Fruit fly (Drosophila melanogaster) whole organism, pupa: Measurements from ENCODE around the gene CG10809.

Experiments
- CG10348 ChIP-seq: fragments of 200-800 bp; sonication (Bioruptor generic); IDR thresholded peaks from 2 replicates; pipeline ENCODE4 v1.3.6; 2022; ENCODE audit warnings: missing biosample characterization, missing genetic modification characterization
- CG12605 ChIP-seq: fragments of 200-800 bp; sonication (Bioruptor generic); IDR thresholded peaks from 2 replicates; pipeline ENCODE4 v1.3.6; 2022; ENCODE audit warnings: missing biosample characterization, missing genetic modification characterization
- CG13204 ChIP-seq: fragments of 200-800 bp; sonication (Bioruptor generic); optimal IDR thresholded peaks from 2 replicates; lab custom pipeline; 2018; ENCODE audit warnings: missing biosample characterization, mild to moderate bottlenecking, missing genetic modification characterization, moderate library complexity
- CG14655 ChIP-seq: fragments of 200-800 bp; sonication (Bioruptor generic); optimal IDR thresholded peaks from 3 replicates; lab custom pipeline; 2017; ENCODE audit warnings: mild to moderate bottlenecking, missing biosample characterization, missing genetic modification reagents, missing genetic modification characterization
- CG15710 ChIP-seq: fragments of 200-800 bp; sonication (Bioruptor generic); optimal IDR thresholded peaks from 2 replicates; lab custom pipeline; 2018; ENCODE audit warnings: missing biosample characterization, mild to moderate bottlenecking, missing genetic modification characterization, moderate library complexity
- CG17806 ChIP-seq: fragments of 200-800 bp; sonication (Bioruptor generic); optimal IDR thresholded peaks from 2 replicates; lab custom pipeline; 2018; ENCODE audit warnings: missing biosample characterization, mild to moderate bottlenecking, missing genetic modification characterization, moderate library complexity
- CG32121 ChIP-seq: fragments of 200-800 bp; sonication (Bioruptor generic); IDR thresholded peaks from 2 replicates; pipeline ENCODE4 v1.3.6; 2022; ENCODE audit warnings: missing biosample characterization, missing genetic modification characterization
- CG34367 ChIP-seq: fragments of 200-800 bp; sonication (Bioruptor generic); optimal IDR thresholded peaks from 2 replicates; lab custom pipeline; 2018; ENCODE audit warnings: missing biosample characterization, mild to moderate bottlenecking, missing genetic modification characterization
- CG4496 ChIP-seq: fragments of 200-800 bp; sonication (Bioruptor generic); IDR thresholded peaks from 3 replicates; pipeline ENCODE4 v1.3.6; 2022; ENCODE audit warnings: missing biosample characterization, missing genetic modification characterization
- CG8159 ChIP-seq: fragments of 200-800 bp; sonication (Bioruptor generic); optimal IDR thresholded peaks from 3 replicates; lab custom pipeline; 2018; ENCODE audit warnings: missing biosample characterization, mild to moderate bottlenecking, missing genetic modification characterization, moderate library complexity
- CG8301 ChIP-seq: fragments of 200-800 bp; sonication (Bioruptor generic); optimal IDR thresholded peaks from 2 replicates; lab custom pipeline; 2018; ENCODE audit warnings: missing biosample characterization, mild to moderate bottlenecking, missing genetic modification characterization
- CG9948 ChIP-seq: fragments of 200-800 bp; sonication (Bioruptor generic); optimal IDR thresholded peaks from 2 replicates; lab custom pipeline; 2018; ENCODE audit warnings: missing biosample characterization, mild to moderate bottlenecking, missing genetic modification characterization, moderate library complexity
- D1 ChIP-seq: fragments of 200-800 bp; sonication (Bioruptor generic); optimal IDR thresholded peaks from 2 replicates; lab custom pipeline; 2018; ENCODE audit warnings: missing biosample characterization, mild to moderate bottlenecking, missing genetic modification characterization, moderate library complexity
- EcR ChIP-seq: fragments of 200-800 bp; sonication (Bioruptor generic); optimal IDR thresholded peaks from 3 replicates; lab custom pipeline; 2019; ENCODE audit warnings: missing biosample characterization, missing genetic modification characterization, mild to moderate bottlenecking, moderate library complexity, missing genetic modification reagents
- Ets98B ChIP-seq: fragments of 200-800 bp; sonication (Bioruptor generic); IDR thresholded peaks from 2 replicates; pipeline ENCODE4 v1.3.6; 2022; ENCODE audit warnings: missing biosample characterization, missing genetic modification characterization
- Pif1A ChIP-seq: fragments of 200-800 bp; sonication (Bioruptor generic); optimal IDR thresholded peaks from 3 replicates; lab custom pipeline; 2016; ENCODE audit warnings: missing biosample characterization, missing genetic modification characterization
- Pif1B ChIP-seq: fragments of 200-800 bp; sonication (Bioruptor generic); optimal IDR thresholded peaks from 3 replicates; lab custom pipeline; 2016; ENCODE audit warnings: missing biosample characterization, missing genetic modification characterization
- Snoo ChIP-seq: fragments of 200-800 bp; sonication (Bioruptor generic); optimal IDR thresholded peaks from 3 replicates; lab custom pipeline; 2017; ENCODE audit warnings: missing biosample characterization, mild to moderate bottlenecking, missing genetic modification characterization, inconsistent platforms
- fd96Ca ChIP-seq: fragments of 200-800 bp; sonication (Bioruptor generic); IDR thresholded peaks from 3 replicates; pipeline ENCODE4 v1.3.6; 2022; ENCODE audit warnings: missing biosample characterization, missing genetic modification characterization
- gl ChIP-seq: fragments of 200-800 bp; sonication (Bioruptor generic); optimal IDR thresholded peaks from 2 replicates; lab custom pipeline; 2018; ENCODE audit warnings: missing biosample characterization, mild to moderate bottlenecking, missing genetic modification characterization
- rn ChIP-seq: fragments of 200-800 bp; sonication (Bioruptor generic); IDR thresholded peaks from 2 replicates; pipeline ENCODE4 v1.3.6; 2022; ENCODE audit warnings: missing biosample characterization, missing genetic modification characterization

CG10809 gene

DNA sequence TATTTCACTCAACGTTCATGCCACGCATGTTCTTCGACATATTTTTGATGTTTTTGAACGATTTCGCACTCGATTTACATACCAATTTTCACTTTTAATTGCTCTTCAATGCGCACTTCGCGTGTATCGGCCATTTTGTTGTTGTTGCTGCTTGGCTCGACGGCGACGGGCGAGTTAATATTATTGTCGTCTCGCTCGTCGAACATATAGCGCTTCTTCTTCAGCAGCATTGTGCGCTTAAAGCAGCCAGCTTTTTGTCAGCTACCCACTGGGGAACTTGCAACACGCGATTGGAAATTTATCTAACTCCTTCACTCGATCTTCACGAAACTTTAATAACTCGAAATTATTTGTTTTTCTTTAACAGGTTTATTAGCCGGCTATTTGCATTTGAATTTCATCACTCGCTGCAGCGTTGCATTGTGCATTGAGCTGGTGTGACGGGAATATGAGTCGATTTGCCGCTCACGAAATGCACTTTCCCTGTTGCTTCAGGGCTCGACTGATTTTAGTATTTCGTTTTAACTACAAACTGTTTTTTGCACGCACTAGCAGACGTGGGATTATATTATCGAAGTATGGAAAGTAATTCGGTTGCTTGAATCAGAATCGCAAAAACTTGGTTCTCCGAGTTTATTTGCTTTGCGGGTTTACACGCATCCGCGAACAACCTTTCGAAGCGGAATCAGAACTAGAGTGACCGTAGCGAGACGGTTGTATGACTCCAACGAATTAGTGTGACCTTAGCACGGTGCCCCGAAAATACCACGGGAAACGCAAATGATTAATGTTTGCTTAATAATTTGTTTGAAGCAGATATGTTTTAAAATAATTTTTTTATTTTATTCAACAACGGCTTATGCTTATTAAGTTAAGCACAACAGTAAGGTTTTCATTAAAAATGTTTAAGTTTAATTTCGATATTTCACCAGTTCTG is 4.8 kb downstream of the CG10809 start, which contains the start of gene RasGAP1:
RasGAP1 (minus strand) TSS at position 703 of the 937 bp plus-strand sequence.
- TF ChIP-seq CG13204 (GFP tag; lab: Kevin White, UChicago) (no peak), CG4496 (GFP tag; lab: Robert Waterston, UW) (0 out of 3 replicates have a peak, but pooled peaks have one; percentile 5), CG15710 (no peak)

DNA sequence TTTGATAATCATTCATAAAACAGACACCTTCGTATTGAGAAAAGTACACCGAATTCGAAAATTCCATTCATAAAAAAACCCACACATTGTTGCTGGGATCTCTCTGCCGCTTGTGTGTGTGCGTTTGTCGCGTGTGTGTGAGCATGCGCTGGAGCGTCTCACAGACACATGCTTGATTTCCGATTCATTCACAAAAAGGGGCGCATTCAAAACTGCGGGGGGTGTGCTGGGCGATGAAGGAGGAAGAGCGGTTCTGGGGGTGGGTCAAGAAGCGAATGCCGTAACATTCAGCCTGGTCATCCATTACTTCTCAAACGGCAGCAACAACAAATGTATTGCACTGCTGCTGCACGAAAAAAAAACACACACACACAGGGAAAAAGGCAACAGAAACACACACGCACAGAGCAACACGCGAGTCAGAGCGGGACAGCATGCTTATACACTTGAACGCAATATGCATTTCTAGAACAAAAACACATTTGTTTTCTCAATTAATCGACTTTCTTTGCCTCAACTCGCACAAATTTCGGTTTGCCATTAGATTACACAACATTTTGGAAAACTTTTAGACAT is 5.7 kb downstream of the CG10809 start:
- no peak for TF ChIP-seq Pif1A (GFP tag; lab: Kevin White, UChicago)
- TF ChIP-seq rn (GFP tag; lab: Robert Waterston, UW), result 0 out of 2 replicates have a peak, but pooled peaks have one; percentile 4
- TF ChIP-seq EcR, result peak; percentile 56
- no peak for TF ChIP-seq CG9948 (tag; lab: Kevin White, UChicago)
- TF ChIP-seq CG10348 (GFP tag; lab: Robert Waterston, UW), result no peak
- peak; percentile 53 for TF ChIP-seq CG32121 (GFP tag; lab: Robert Waterston, UW)
- no peak for TF ChIP-seq CG8301 (tag; lab: Kevin White, UChicago)
- TF ChIP-seq CG4496 (GFP tag; lab: Robert Waterston, UW), result 0 out of 3 replicates have a peak, but pooled peaks have one; percentile 25
- peak; percentile 69 for TF ChIP-seq fd96Ca
- TF ChIP-seq Ets98B (GFP tag; lab: Robert Waterston, UW), result peak; percentile 48
- peak; percentile 34 for TF ChIP-seq Pif1B (GFP tag; lab: Kevin White, UChicago)
- peak; percentile 57; the same call in 1 of the 2 replicates for TF ChIP-seq CG12605 (GFP tag; lab: Robert Waterston, UW)
- TF ChIP-seq gl (tag; lab: Kevin White, UChicago), result peak; percentile 10
- TF ChIP-seq CG14655 (GFP tag; lab: Kevin White, UChicago), result peak; percentile 8

DNA sequence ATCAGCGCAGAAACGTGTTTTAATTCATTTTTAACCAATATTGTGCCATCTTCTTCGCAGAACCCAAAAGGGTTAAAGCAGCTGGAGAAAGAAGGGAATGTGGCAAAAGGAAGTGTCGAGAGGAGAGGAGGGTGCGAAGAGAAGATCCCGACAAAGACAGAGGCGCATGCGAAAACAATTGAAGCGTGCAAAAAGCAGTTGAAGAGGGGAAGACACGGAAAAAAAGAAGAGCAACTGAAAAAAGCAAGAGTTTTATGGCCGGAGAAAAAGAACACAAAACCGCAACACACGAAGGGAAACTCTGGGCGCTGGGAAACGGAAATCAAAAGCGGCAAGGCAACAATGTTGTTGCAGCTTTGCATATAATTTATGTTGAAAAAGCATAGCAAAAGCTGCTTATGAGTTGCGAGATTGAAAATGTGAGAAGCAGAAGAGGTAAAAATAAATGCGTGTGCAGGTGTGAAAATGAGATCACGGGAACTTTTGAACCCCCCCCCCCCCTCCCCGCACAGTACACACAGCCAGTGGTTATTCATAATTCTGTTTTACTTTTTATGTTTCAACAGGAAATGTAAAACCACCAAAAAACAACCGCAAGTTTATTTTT is 6.4 kb downstream of the CG10809 start:
- TF ChIP-seq Ets98B (GFP tag; lab: Robert Waterston, UW) (no peak), CG32121 (GFP tag; lab: Robert Waterston, UW) (no peak), CG8159 (tag; lab: Kevin White, UChicago) (peak; percentile 17), CG14655 (GFP tag; lab: Kevin White, UChicago) (peak; percentile 28), CG4496 (GFP tag; lab: Robert Waterston, UW) (0 out of 3 replicates have a peak, but pooled peaks have one; percentile 31), CG17806 (tag; lab: Kevin White, UChicago) (no peak), Pif1B (GFP tag; lab: Kevin White, UChicago) (no peak), gl (tag; lab: Kevin White, UChicago) (peak; percentile 25), CG13204 (GFP tag; lab: Kevin White, UChicago) (peak; percentile 77), Pif1A (GFP tag; lab: Kevin White, UChicago) (peak; percentile 5), CG15710 (peak; percentile 62), fd96Ca (no peak), CG8301 (tag; lab: Kevin White, UChicago) (no peak), rn (GFP tag; lab: Robert Waterston, UW) (no peak), CG12605 (GFP tag; lab: Robert Waterston, UW) (0 out of 2 replicates have a peak, but pooled peaks have one; percentile 14), D1 (tag; lab: Kevin White, UChicago) (no peak), CG9948 (tag; lab: Kevin White, UChicago) (no peak), CG34367 (tag; lab: Kevin White, UChicago) (peak; percentile 61), CG10348 (GFP tag; lab: Robert Waterston, UW) (no peak), Snoo (tag; lab: Kevin White, UChicago) (no peak), EcR (no peak)

DNA sequence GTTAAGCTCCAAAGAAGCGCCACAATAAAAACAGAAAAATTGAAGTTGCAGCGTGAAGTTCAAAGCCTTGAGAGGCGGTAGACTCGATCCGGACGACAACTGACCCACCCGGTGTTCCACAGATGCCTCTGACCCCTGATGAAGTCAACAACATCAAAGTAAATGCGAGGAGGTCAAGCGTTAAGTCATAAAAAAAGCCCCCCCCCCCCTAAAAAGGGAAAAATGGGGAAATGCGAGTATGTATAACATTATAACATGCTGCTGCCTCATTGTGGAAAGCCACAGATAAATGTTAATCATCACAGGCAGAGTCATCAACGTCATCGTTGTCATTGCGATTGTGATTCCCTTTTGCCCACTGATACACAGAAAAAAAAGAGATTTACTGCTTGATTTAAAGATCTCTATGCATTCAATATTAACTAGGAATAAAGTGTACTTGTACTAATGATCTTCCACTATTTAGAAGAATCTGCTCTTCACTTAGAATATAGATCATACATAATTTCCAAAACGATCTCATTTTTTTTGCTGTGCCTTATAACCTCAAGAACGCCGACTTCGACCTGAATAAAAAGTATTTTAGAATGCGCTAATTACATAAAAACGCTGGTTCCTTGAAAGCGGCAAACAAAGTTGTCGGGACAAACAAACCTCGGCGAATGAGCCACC is 8.6 kb downstream of the CG10809 start:
- TF ChIP-seq CG4496 (GFP tag; lab: Robert Waterston, UW), result 0 out of 3 replicates have a peak, but pooled peaks have one; percentile 31
- no peak for TF ChIP-seq CG34367 (tag; lab: Kevin White, UChicago)
- TF ChIP-seq CG15710, result peak; percentile 14
- TF ChIP-seq Pif1A (GFP tag; lab: Kevin White, UChicago), result peak; percentile 3
- no peak for TF ChIP-seq D1 (tag; lab: Kevin White, UChicago)
- TF ChIP-seq CG8159 (tag; lab: Kevin White, UChicago), result peak; percentile 22
- TF ChIP-seq EcR, result no peak
- TF ChIP-seq CG9948 (tag; lab: Kevin White, UChicago), result peak; percentile 15
- TF ChIP-seq CG17806 (tag; lab: Kevin White, UChicago), result peak; percentile 32
- no peak for TF ChIP-seq fd96Ca
- TF ChIP-seq CG14655 (GFP tag; lab: Kevin White, UChicago), result peak; percentile 7
- no peak for TF ChIP-seq gl (tag; lab: Kevin White, UChicago)
